Fruit fly (Drosophila melanogaster) Kc167 (cell line): ENCODE measurements around the gene Non2.

Experiments used
- Sin3A ChIP-seq: fragments of >200 bp; optimal IDR thresholded peaks from 2 replicates; lab custom pipeline; 2018; ENCODE audit warnings: missing external identifiers
- ttk ChIP-seq: sonication (Bioruptor generic); optimal IDR thresholded peaks from 2 replicates; lab custom pipeline; 2017; ENCODE audit warnings: missing external identifiers

dm6 chr3L:2807376-2807775, 40.6 kb downstream of the Non2 start:
- TF ChIP-seq ttk (lab: Kevin White, UChicago) (no peak), Sin3A (lab: Kevin White, UChicago) (no peak)
